Worm (Caenorhabditis elegans): ENCODE data around the gene Y51H4A.1.

DNA sequence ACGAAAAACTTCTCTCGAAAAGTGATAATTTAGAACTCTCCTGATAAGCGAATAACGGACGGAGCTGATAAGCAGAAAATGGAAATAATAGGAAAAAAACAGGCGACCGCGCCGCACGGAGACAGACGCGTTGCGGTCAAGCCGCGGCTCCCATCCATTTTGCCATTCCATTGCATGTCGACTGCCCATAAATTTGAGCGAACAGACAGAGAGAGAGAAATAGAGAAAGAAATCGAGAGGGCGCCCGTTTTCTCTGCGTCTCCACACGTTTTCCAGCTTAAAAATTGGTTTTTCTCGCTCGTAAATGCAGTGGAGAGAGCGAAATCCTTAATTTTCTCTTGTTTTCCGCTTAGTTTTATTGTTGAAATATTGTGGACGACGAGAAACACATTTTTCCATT is 24.8 kb upstream of the Y51H4A.1 start:
- TF ChIP-seq him-1 (tag; optimal IDR thresholded peaks at IDR 0.05) (peak; percentile 61), dao-5 (tag; optimal IDR thresholded peaks at IDR 0.05) (no peak), W03F9.2 (tag; optimal IDR thresholded peaks at IDR 0.05) (no peak)

Data from whole organism, L4/young adult.